Worm (Caenorhabditis elegans): ENCODE data around the gene ckc-1.

Gene ckc-1

ce11 chrX:3590510-3590909 lies 14.1 kb downstream of the ckc-1 start:
- TF ChIP-seq snpc-1.2 (GFP tag; IDR thresholded peaks at IDR 0.05) (no peak), unc-62 (GFP tag; optimal IDR thresholded peaks at IDR 0.05 in 1 of 2) (peak in 1 of 2 experiments; percentile 11), unc-62 (tag; optimal IDR thresholded peaks at IDR 0.05) (no peak)

- TF ChIP-seq hlh-30 (tag; optimal IDR thresholded peaks at IDR 0.05; ENCODE audit: insufficient read depth) (no peak), mep-1 (tag; optimal IDR thresholded peaks at IDR 0.05) (no peak), T20F7.1 (GFP tag; optimal IDR thresholded peaks at IDR 0.05) (no peak), F49E8.2 (tag; optimal IDR thresholded peaks at IDR 0.05; ENCODE audit: borderline replicate concordance) (no peak), arid-1 (GFP tag; conservative IDR thresholded peaks at IDR 0.05) (no peak), daf-12 (tag; optimal IDR thresholded peaks at IDR 0.05) (no peak), hlh-11 (tag; optimal IDR thresholded peaks at IDR 0.05) (peak; percentile 55), tra-1 (GFP tag; IDR thresholded peaks at IDR 0.05) (no peak), pqm-1 (tag; optimal IDR thresholded peaks at IDR 0.05) (no peak), ZK337.2 (GFP tag; IDR thresholded peaks at IDR 0.05) (no peak), unc-62 (GFP tag; optimal IDR thresholded peaks at IDR 0.05 in 1 of 2) (peak in 1 of 2 experiments; percentile 9), unc-62 (tag; optimal IDR thresholded peaks at IDR 0.05) (no peak), ZK546.5 (tag; optimal IDR thresholded peaks at IDR 0.05) (no peak), nhr-111 (GFP tag; optimal IDR thresholded peaks at IDR 0.05) (no peak), mxl-3 (GFP tag; optimal IDR thresholded peaks at IDR 0.05) (peak; percentile 41), ztf-7 (tag; optimal IDR thresholded peaks at IDR 0.05) (no peak)
Measured at ce11 chrX:3596303-3596772, 19.9 kb downstream of the ckc-1 start, which contains the start of gene T27A10.6. Gene T27A10.6, minus strand, starts transcription at chrX:3596353.

ce11 chrX:3596967-3597366 lies 20.6 kb downstream of the ckc-1 start:
- TF ChIP-seq snpc-4 (tag; optimal IDR thresholded peaks at IDR 0.05) = no peak
- TF ChIP-seq aha-1 (tag) = no peak
- TF ChIP-seq mes-2 (tag; optimal IDR thresholded peaks at IDR 0.05; ENCODE audit: poor library complexity, severe bottlenecking) = no peak
- no peak for TF ChIP-seq zip-11 (GFP tag; IDR thresholded peaks at IDR 0.05)
- no peak for TF ChIP-seq lsy-2 (tag; optimal IDR thresholded peaks at IDR 0.05)
- no peak for TF ChIP-seq mdt-29 (GFP tag; IDR thresholded peaks at IDR 0.05)
- TF ChIP-seq skn-1 (tag; optimal IDR thresholded peaks at IDR 0.05) = no peak
- TF ChIP-seq sdz-12 (GFP tag; optimal IDR thresholded peaks at IDR 0.05) = no peak
- TF ChIP-seq jun-1 (tag; optimal IDR thresholded peaks at IDR 0.05) = no peak
- no peak for TF ChIP-seq lim-7 (GFP tag; IDR thresholded peaks at IDR 0.05)

- TF ChIP-seq ces-1 (GFP tag; optimal IDR thresholded peaks at IDR 0.05) (no peak), daf-16 (GFP tag; optimal IDR thresholded peaks at IDR 0.05) (peak in 1 of 2 experiments; percentile 84), daf-16 (tag; optimal IDR thresholded peaks at IDR 0.05) (no peak), mdl-1 (tag; optimal IDR thresholded peaks at IDR 0.05) (no peak)
Measured at ce11 chrX:3599860-3600259, 23.5 kb downstream of the ckc-1 start.

ce11 chrX:3600390-3600789 lies 24.0 kb downstream of the ckc-1 start, which contains the start of gene cgr-1:
Gene cgr-1, minus strand, starts transcription at chrX:3600457.
- TF ChIP-seq T20F7.1 (GFP tag; optimal IDR thresholded peaks at IDR 0.05) (no peak), dve-1 (tag; optimal IDR thresholded peaks at IDR 0.05; ENCODE audit: insufficient read depth) (peak; percentile 63), nhr-11 (tag; optimal IDR thresholded peaks at IDR 0.05) (no peak), nhr-25 (tag; optimal IDR thresholded peaks at IDR 0.05; ENCODE audit: borderline replicate concordance, insufficient read depth) (no peak), nhr-28 (tag; optimal IDR thresholded peaks at IDR 0.05) (peak; percentile 57), hlh-11 (tag; optimal IDR thresholded peaks at IDR 0.05) (peak; percentile 47), pqm-1 (tag; optimal IDR thresholded peaks at IDR 0.05) (peak; percentile 46), ceh-62 (tag; optimal IDR thresholded peaks at IDR 0.05) (no peak), dmd-9 (GFP tag; IDR thresholded peaks at IDR 0.05) (no peak), daf-16 (GFP tag; optimal IDR thresholded peaks at IDR 0.05) (no peak), daf-16 (tag; optimal IDR thresholded peaks at IDR 0.05) (peak; percentile 80), ceh-20 (GFP tag; IDR thresholded peaks at IDR 0.05) (no peak), madf-9 (GFP tag; conservative IDR thresholded peaks at IDR 0.05) (no peak), dmd-6 (GFP tag; IDR thresholded peaks at IDR 0.05) (peak; percentile 13; the same call in 1 of the 2 replicates)
